Fruit fly (Drosophila melanogaster) whole organism, pupa: ENCODE measurements around the gene lok.

Experiments
- CG10348 ChIP-seq: fragments of 200-800 bp; sonication (Bioruptor generic); IDR thresholded peaks from 2 replicates; pipeline ENCODE4 v1.3.6; 2022; ENCODE audit warnings: missing biosample characterization, missing genetic modification characterization
- CG12605 ChIP-seq: fragments of 200-800 bp; sonication (Bioruptor generic); IDR thresholded peaks from 2 replicates; pipeline ENCODE4 v1.3.6; 2022; ENCODE audit warnings: missing biosample characterization, missing genetic modification characterization
- CG13204 ChIP-seq: fragments of 200-800 bp; sonication (Bioruptor generic); optimal IDR thresholded peaks from 2 replicates; lab custom pipeline; 2018; ENCODE audit warnings: missing biosample characterization, mild to moderate bottlenecking, missing genetic modification characterization, moderate library complexity
- CG14655 ChIP-seq: fragments of 200-800 bp; sonication (Bioruptor generic); optimal IDR thresholded peaks from 3 replicates; lab custom pipeline; 2017; ENCODE audit warnings: mild to moderate bottlenecking, missing biosample characterization, missing genetic modification reagents, missing genetic modification characterization
- CG15710 ChIP-seq: fragments of 200-800 bp; sonication (Bioruptor generic); optimal IDR thresholded peaks from 2 replicates; lab custom pipeline; 2018; ENCODE audit warnings: missing biosample characterization, mild to moderate bottlenecking, missing genetic modification characterization, moderate library complexity
- CG17806 ChIP-seq: fragments of 200-800 bp; sonication (Bioruptor generic); optimal IDR thresholded peaks from 2 replicates; lab custom pipeline; 2018; ENCODE audit warnings: missing biosample characterization, mild to moderate bottlenecking, missing genetic modification characterization, moderate library complexity
- CG32121 ChIP-seq: fragments of 200-800 bp; sonication (Bioruptor generic); IDR thresholded peaks from 2 replicates; pipeline ENCODE4 v1.3.6; 2022; ENCODE audit warnings: missing biosample characterization, missing genetic modification characterization
- CG34367 ChIP-seq: fragments of 200-800 bp; sonication (Bioruptor generic); optimal IDR thresholded peaks from 2 replicates; lab custom pipeline; 2018; ENCODE audit warnings: missing biosample characterization, mild to moderate bottlenecking, missing genetic modification characterization
- CG4496 ChIP-seq: fragments of 200-800 bp; sonication (Bioruptor generic); IDR thresholded peaks from 3 replicates; pipeline ENCODE4 v1.3.6; 2022; ENCODE audit warnings: missing biosample characterization, missing genetic modification characterization
- CG8159 ChIP-seq: fragments of 200-800 bp; sonication (Bioruptor generic); optimal IDR thresholded peaks from 3 replicates; lab custom pipeline; 2018; ENCODE audit warnings: missing biosample characterization, mild to moderate bottlenecking, missing genetic modification characterization, moderate library complexity
- CG8301 ChIP-seq: fragments of 200-800 bp; sonication (Bioruptor generic); optimal IDR thresholded peaks from 2 replicates; lab custom pipeline; 2018; ENCODE audit warnings: missing biosample characterization, mild to moderate bottlenecking, missing genetic modification characterization
- CG9948 ChIP-seq: fragments of 200-800 bp; sonication (Bioruptor generic); optimal IDR thresholded peaks from 2 replicates; lab custom pipeline; 2018; ENCODE audit warnings: missing biosample characterization, mild to moderate bottlenecking, missing genetic modification characterization, moderate library complexity
- D1 ChIP-seq: fragments of 200-800 bp; sonication (Bioruptor generic); optimal IDR thresholded peaks from 2 replicates; lab custom pipeline; 2018; ENCODE audit warnings: missing biosample characterization, mild to moderate bottlenecking, missing genetic modification characterization, moderate library complexity
- EcR ChIP-seq: fragments of 200-800 bp; sonication (Bioruptor generic); optimal IDR thresholded peaks from 3 replicates; lab custom pipeline; 2019; ENCODE audit warnings: missing biosample characterization, missing genetic modification characterization, mild to moderate bottlenecking, moderate library complexity, missing genetic modification reagents
- Ets98B ChIP-seq: fragments of 200-800 bp; sonication (Bioruptor generic); IDR thresholded peaks from 2 replicates; pipeline ENCODE4 v1.3.6; 2022; ENCODE audit warnings: missing biosample characterization, missing genetic modification characterization
- Pif1A ChIP-seq: fragments of 200-800 bp; sonication (Bioruptor generic); optimal IDR thresholded peaks from 3 replicates; lab custom pipeline; 2016; ENCODE audit warnings: missing biosample characterization, missing genetic modification characterization
- Pif1B ChIP-seq: fragments of 200-800 bp; sonication (Bioruptor generic); optimal IDR thresholded peaks from 3 replicates; lab custom pipeline; 2016; ENCODE audit warnings: missing biosample characterization, missing genetic modification characterization
- Snoo ChIP-seq: fragments of 200-800 bp; sonication (Bioruptor generic); optimal IDR thresholded peaks from 3 replicates; lab custom pipeline; 2017; ENCODE audit warnings: missing biosample characterization, mild to moderate bottlenecking, missing genetic modification characterization, inconsistent platforms
- fd96Ca ChIP-seq: fragments of 200-800 bp; sonication (Bioruptor generic); IDR thresholded peaks from 3 replicates; pipeline ENCODE4 v1.3.6; 2022; ENCODE audit warnings: missing biosample characterization, missing genetic modification characterization
- gl ChIP-seq: fragments of 200-800 bp; sonication (Bioruptor generic); optimal IDR thresholded peaks from 2 replicates; lab custom pipeline; 2018; ENCODE audit warnings: missing biosample characterization, mild to moderate bottlenecking, missing genetic modification characterization
- rn ChIP-seq: fragments of 200-800 bp; sonication (Bioruptor generic); IDR thresholded peaks from 2 replicates; pipeline ENCODE4 v1.3.6; 2022; ENCODE audit warnings: missing biosample characterization, missing genetic modification characterization

Gene lok

DNA sequence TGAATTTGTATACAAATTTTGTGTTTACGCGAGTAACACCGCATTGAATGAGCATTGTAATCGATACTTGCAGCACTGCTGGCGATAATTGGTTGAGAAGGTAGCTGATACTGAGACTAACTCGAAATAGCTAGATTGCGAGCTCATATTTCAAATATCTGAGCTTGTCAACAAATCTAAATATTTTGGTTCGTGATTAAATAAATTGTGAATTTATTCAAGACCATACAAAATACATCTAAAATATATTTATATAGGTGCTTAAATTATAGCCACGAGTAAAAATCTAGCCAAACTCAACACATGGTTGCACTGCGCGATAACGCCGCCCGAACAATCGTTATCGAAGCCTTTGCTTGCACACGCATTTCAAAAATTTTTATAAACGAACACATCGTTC, 32.6 kb downstream of the lok start, which contains the start of the genes Taf13 and nesd:
Gene Taf13 (minus strand): TSS at position 56 of the 400 bp plus-strand sequence.
Gene nesd (plus strand): TSS at position 179 of the 400 bp plus-strand sequence.
- TF ChIP-seq Snoo (tag; lab: Kevin White, UChicago) (no peak), CG12605 (GFP tag; lab: Robert Waterston, UW) (no peak), CG15710 (tag; lab: Kevin White, UChicago) (peak; percentile 37), EcR (GFP tag; lab: Kevin White, UChicago) (no peak), Pif1A (GFP tag; lab: Kevin White, UChicago) (no peak), CG8159 (tag; lab: Kevin White, UChicago) (peak; percentile 44), CG13204 (no peak), Pif1B (peak; percentile 49), CG17806 (tag; lab: Kevin White, UChicago) (peak; percentile 19)

DNA sequence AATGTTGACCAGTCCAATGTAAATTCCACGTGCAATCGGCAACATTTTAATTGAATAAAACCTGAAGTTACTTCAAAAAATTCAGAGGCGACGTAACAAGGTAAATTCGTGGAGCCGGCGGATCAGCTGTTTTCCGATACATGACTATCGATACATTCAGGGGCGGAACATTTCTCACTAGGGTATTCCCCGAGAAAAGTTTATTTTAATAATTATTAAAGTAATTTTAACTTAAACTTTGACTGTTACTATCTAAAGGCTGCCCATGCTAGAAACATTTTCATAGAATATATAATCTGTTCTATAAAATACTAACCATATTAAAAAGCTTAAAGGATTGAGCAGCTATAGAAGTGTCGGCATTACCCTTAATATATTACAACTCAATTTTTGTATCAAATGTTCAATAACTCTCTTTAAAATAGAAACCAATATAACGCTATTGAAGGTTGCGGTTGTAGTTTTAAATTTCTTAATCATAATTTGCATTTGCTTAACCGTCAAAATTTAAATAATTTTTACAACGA, 35.9 kb downstream of the lok start, which contains the start of the genes mRpS18B and Kua:
Gene mRpS18B (minus strand): TSS at position 149 of the 527 bp plus-strand sequence.
Gene Kua (plus strand): TSS at position 477 of the 527 bp plus-strand sequence.
- peak; percentile 41; the same call in 1 of the 3 replicates for TF ChIP-seq CG4496
- peak; percentile 46 for TF ChIP-seq Ets98B (GFP tag; lab: Robert Waterston, UW)
- TF ChIP-seq fd96Ca: no peak
- no peak for TF ChIP-seq CG34367 (tag; lab: Kevin White, UChicago)
- TF ChIP-seq EcR (GFP tag; lab: Kevin White, UChicago): no peak
- peak; percentile 41 for TF ChIP-seq CG14655 (GFP tag; lab: Kevin White, UChicago)
- TF ChIP-seq CG8301 (tag; lab: Kevin White, UChicago): peak; percentile 28
- TF ChIP-seq CG12605 (GFP tag; lab: Robert Waterston, UW): no peak
- peak; percentile 38 for TF ChIP-seq CG15710 (tag; lab: Kevin White, UChicago)
- peak; percentile 55 for TF ChIP-seq CG8159 (tag; lab: Kevin White, UChicago)
- peak; percentile 39 for TF ChIP-seq CG17806 (tag; lab: Kevin White, UChicago)
- TF ChIP-seq D1 (tag; lab: Kevin White, UChicago): peak; percentile 61

DNA sequence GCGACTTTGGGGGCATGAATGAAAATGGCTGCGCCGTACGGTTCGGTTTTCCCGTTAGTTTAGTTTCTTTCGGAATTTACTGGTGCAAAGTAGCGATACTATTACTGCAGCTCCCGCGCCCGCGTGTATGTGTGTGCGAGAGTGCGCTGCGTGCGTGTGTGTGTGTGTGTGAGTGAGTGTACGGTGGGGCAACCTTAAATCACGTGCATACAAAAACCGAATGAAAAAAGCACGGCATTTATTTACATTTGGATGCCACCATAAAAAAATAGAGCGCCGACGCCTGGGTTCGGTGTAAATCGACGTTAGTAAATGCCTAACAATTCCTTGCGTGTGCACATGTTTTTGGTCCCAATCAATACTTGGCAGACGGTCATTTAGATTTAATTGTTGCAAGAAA, 36.6 kb downstream of the lok start:
- peak; percentile 8; the same call in 1 of the 3 replicates for TF ChIP-seq CG4496
- TF ChIP-seq Ets98B (GFP tag; lab: Robert Waterston, UW): peak; percentile 22
- TF ChIP-seq fd96Ca: peak; percentile 13; the same call in 1 of the 3 replicates
- no peak for TF ChIP-seq CG15710 (tag; lab: Kevin White, UChicago)
- TF ChIP-seq CG34367 (tag; lab: Kevin White, UChicago): no peak
- TF ChIP-seq EcR (GFP tag; lab: Kevin White, UChicago): no peak

DNA sequence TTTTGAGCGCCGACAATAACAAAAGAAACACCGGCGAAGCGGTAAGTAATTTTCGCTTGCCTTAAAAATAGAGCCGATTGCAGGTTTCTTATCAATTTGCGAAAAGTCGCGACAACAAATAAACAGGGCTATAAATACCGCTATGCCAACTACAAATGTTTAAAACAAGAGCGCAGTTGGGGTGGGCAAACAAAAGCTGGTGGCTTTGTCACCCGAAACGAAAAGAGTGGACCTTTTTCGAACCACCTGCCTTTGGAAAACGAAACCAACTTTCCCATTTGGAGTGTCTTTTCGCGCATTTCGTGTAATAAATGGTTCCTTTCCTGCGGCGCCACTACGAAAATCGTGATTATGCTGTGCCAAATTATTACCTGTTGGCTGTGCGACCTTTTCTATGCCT, 37.0 kb downstream of the lok start:
- peak; percentile 87 for TF ChIP-seq CG8159 (tag; lab: Kevin White, UChicago)
- TF ChIP-seq EcR (GFP tag; lab: Kevin White, UChicago): no peak
- no peak for TF ChIP-seq Pif1A (GFP tag; lab: Kevin White, UChicago)
- TF ChIP-seq CG9948 (tag; lab: Kevin White, UChicago): no peak
- TF ChIP-seq CG17806 (tag; lab: Kevin White, UChicago): no peak
- TF ChIP-seq D1 (tag; lab: Kevin White, UChicago): no peak
- TF ChIP-seq CG14655 (GFP tag; lab: Kevin White, UChicago): no peak
- 0 out of 2 replicates have a peak, but pooled peaks have one; percentile 13 for TF ChIP-seq CG12605 (GFP tag; lab: Robert Waterston, UW)
- no peak for TF ChIP-seq Pif1B
- no peak for TF ChIP-seq CG15710 (tag; lab: Kevin White, UChicago)
- TF ChIP-seq CG13204: no peak
- no peak for TF ChIP-seq fd96Ca
- no peak for TF ChIP-seq gl (tag; lab: Kevin White, UChicago)
- TF ChIP-seq Ets98B (GFP tag; lab: Robert Waterston, UW): peak; percentile 5; the same call in 1 of the 2 replicates
- no peak for TF ChIP-seq rn (GFP tag; lab: Robert Waterston, UW)
- TF ChIP-seq CG10348 (GFP tag; lab: Robert Waterston, UW): no peak
- no peak for TF ChIP-seq CG4496
- no peak for TF ChIP-seq CG32121 (GFP tag; lab: Robert Waterston, UW)

DNA sequence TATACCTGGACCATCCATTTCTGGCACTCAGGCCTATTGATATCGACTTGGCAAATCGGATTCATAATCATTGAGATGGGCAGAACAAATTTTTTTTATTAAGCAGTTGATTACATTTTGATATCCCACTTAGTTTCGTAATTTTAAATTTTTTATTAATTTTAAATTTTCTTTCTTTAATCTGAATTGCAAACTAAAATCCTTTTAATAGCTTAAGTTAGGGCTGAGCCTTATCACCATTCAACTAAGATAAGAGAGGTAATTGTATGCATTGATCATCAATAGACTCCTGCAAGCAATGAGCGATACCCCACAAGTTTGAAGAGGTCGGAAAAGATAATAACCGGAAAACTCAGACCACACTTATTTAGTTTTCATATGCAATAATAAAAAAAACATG, 42.8 kb downstream of the lok start, which contains the start of gene CG13970:
Gene CG13970 (minus strand): TSS at position 101 of the 400 bp plus-strand sequence.
- TF ChIP-seq CG12605 (GFP tag; lab: Robert Waterston, UW) (no peak), D1 (tag; lab: Kevin White, UChicago) (no peak), CG13204 (no peak), CG17806 (tag; lab: Kevin White, UChicago) (no peak), CG32121 (GFP tag; lab: Robert Waterston, UW) (no peak), Snoo (tag; lab: Kevin White, UChicago) (no peak), CG8301 (tag; lab: Kevin White, UChicago) (no peak), CG8159 (tag; lab: Kevin White, UChicago) (no peak), CG14655 (GFP tag; lab: Kevin White, UChicago) (no peak), fd96Ca (no peak), gl (tag; lab: Kevin White, UChicago) (no peak), CG34367 (tag; lab: Kevin White, UChicago) (no peak), CG15710 (tag; lab: Kevin White, UChicago) (no peak), Pif1A (GFP tag; lab: Kevin White, UChicago) (no peak), CG10348 (GFP tag; lab: Robert Waterston, UW) (no peak), rn (GFP tag; lab: Robert Waterston, UW) (no peak)
- TF ChIP-seq, all 21 proteins: peak for 0
